Fruit fly (Drosophila melanogaster) whole organism, embryonic: Measurements from ENCODE around the gene SMC1.

Source experiments
- Bgb ChIP-seq: fragments of 200-800 bp; sonication (Bioruptor generic); IDR thresholded peaks from 2 replicates; pipeline ENCODE4 v1.3.6; 2022; ENCODE audit warnings: missing biosample characterization, missing genetic modification characterization; ENCODE audit not compliant: partially characterized antibody
- CG10267 ChIP-seq: fragments of 200-800 bp; sonication (Bioruptor generic); optimal IDR thresholded peaks from 2 replicates; lab custom pipeline; 2018; ENCODE audit warnings: missing biosample characterization, mild to moderate bottlenecking, missing genetic modification characterization, moderate library complexity
- CG10321 ChIP-seq: fragments of 200-800 bp; sonication (Bioruptor generic); IDR thresholded peaks from 2 replicates; pipeline ENCODE4 v1.3.6; 2022; ENCODE audit warnings: missing biosample characterization, missing genetic modification characterization
- CG11398 ChIP-seq: fragments of 200-800 bp; sonication (Bioruptor generic); optimal IDR thresholded peaks from 2 replicates; lab custom pipeline; 2016; ENCODE audit warnings: missing biosample characterization, missing genetic modification characterization
- CG11723 ChIP-seq: fragments of 200-800 bp; sonication (Bioruptor generic); optimal IDR thresholded peaks from 2 replicates; lab custom pipeline; 2017; ENCODE audit warnings: missing biosample characterization, mild to moderate bottlenecking, missing genetic modification characterization
- CG12236 ChIP-seq: fragments of 200-800 bp; sonication (Bioruptor generic); optimal IDR thresholded peaks from 2 replicates; lab custom pipeline; 2016; ENCODE audit warnings: missing biosample characterization, missing genetic modification characterization
- CG14014 ChIP-seq: fragments of 200-800 bp; sonication (Bioruptor generic); IDR thresholded peaks from 2 replicates; pipeline ENCODE4 v1.3.6; 2022; ENCODE audit warnings: missing biosample characterization, missing genetic modification characterization
- CG15479 ChIP-seq: fragments of 200-800 bp; sonication (Bioruptor generic); optimal IDR thresholded peaks from 3 replicates; lab custom pipeline; 2019; ENCODE audit warnings: missing biosample characterization, mild to moderate bottlenecking, missing genetic modification characterization, moderate library complexity
- CG18262 ChIP-seq: fragments of 200-800 bp; optimal IDR thresholded peaks from 3 replicates; lab custom pipeline; 2019; ENCODE audit warnings: missing biosample characterization, mild to moderate bottlenecking, missing genetic modification characterization, moderate library complexity
- CG3065 ChIP-seq: fragments of 200-800 bp; sonication (Bioruptor generic); optimal IDR thresholded peaks from 2 replicates; lab custom pipeline; 2016; ENCODE audit warnings: missing biosample characterization, missing genetic modification characterization
- CG3407 ChIP-seq: fragments of 200-800 bp; sonication (Bioruptor generic); optimal IDR thresholded peaks from 2 replicates; lab custom pipeline; 2018; ENCODE audit warnings: missing biosample characterization, mild to moderate bottlenecking, missing genetic modification characterization
- CG34376 ChIP-seq: fragments of 200-800 bp; sonication (Bioruptor generic); optimal IDR thresholded peaks from 2 replicates; lab custom pipeline; 2018; ENCODE audit warnings: missing biosample characterization, mild to moderate bottlenecking, missing genetic modification characterization
- CG6254 ChIP-seq: fragments of 200-800 bp; sonication (Bioruptor generic); optimal IDR thresholded peaks from 3 replicates; lab custom pipeline; 2017; ENCODE audit warnings: mild to moderate bottlenecking, missing biosample characterization, missing genetic modification reagents, missing genetic modification characterization
- CG6813 ChIP-seq: fragments of 200-800 bp; sonication (Bioruptor generic); optimal IDR thresholded peaks from 2 replicates; lab custom pipeline; 2017; ENCODE audit warnings: missing biosample characterization, missing genetic modification characterization, mild to moderate bottlenecking, moderate library complexity, missing genetic modification reagents
- CG7372 ChIP-seq: fragments of 200-800 bp; sonication (Bioruptor generic); IDR thresholded peaks from 2 replicates; pipeline ENCODE4 v1.3.6; 2022; ENCODE audit warnings: missing biosample characterization, missing genetic modification characterization
- CG8388 ChIP-seq: fragments of 200-800 bp; sonication (Bioruptor generic); optimal IDR thresholded peaks from 2 replicates; lab custom pipeline; 2019; ENCODE audit warnings: missing biosample characterization, mild to moderate bottlenecking, missing genetic modification characterization, moderate library complexity
- CG8765 ChIP-seq: fragments of 200-800 bp; sonication (Bioruptor generic); IDR thresholded peaks from 2 replicates; pipeline ENCODE4 v1.3.6; 2022; ENCODE audit warnings: missing biosample characterization, missing genetic modification characterization
- CG9817 ChIP-seq: fragments of 200-800 bp; sonication (Bioruptor generic); optimal IDR thresholded peaks from 2 replicates; lab custom pipeline; 2018; ENCODE audit warnings: missing biosample characterization, mild to moderate bottlenecking, missing genetic modification characterization, moderate library complexity
- CG9876 ChIP-seq: fragments of 200-800 bp; sonication (Bioruptor generic); optimal IDR thresholded peaks from 2 replicates; lab custom pipeline; 2016; ENCODE audit warnings: missing biosample characterization, missing genetic modification characterization
- CHES-1-like ChIP-seq: fragments of 200-800 bp; sonication (Bioruptor generic); optimal IDR thresholded peaks from 2 replicates; lab custom pipeline; 2016; ENCODE audit warnings: missing biosample characterization, missing genetic modification characterization
- Dip3 ChIP-seq: fragments of 200-800 bp; sonication (Bioruptor generic); optimal IDR thresholded peaks from 3 replicates; lab custom pipeline; 2016; ENCODE audit warnings: missing biosample characterization, missing genetic modification characterization
- Dll ChIP-seq: fragments of 200-800 bp; sonication (Bioruptor generic); IDR thresholded peaks from 4 replicates; pipeline ENCODE4 v1.3.6; 2022; ENCODE audit warnings: missing biosample characterization, missing genetic modification characterization; ENCODE audit not compliant: partially characterized antibody
- Doc3 ChIP-seq: fragments of 200-800 bp; sonication (Bioruptor generic); IDR thresholded peaks from 3 replicates; pipeline ENCODE4 v1.3.6; 2022; ENCODE audit warnings: missing biosample characterization, missing genetic modification characterization; ENCODE audit not compliant: partially characterized antibody
- Dp ChIP-seq: fragments of 200-800 bp; sonication (Bioruptor generic); optimal IDR thresholded peaks from 2 replicates; lab custom pipeline; 2018; ENCODE audit warnings: missing biosample characterization, mild to moderate bottlenecking, missing genetic modification characterization, moderate library complexity
- ERR ChIP-seq: fragments of 200-800 bp; sonication (Bioruptor generic); optimal IDR thresholded peaks from 2 replicates; lab custom pipeline; 2016; ENCODE audit warnings: missing biosample characterization, missing genetic modification characterization
- HLH54F ChIP-seq: fragments of 200-800 bp; sonication (Bioruptor generic); optimal IDR thresholded peaks from 3 replicates; lab custom pipeline; 2016; ENCODE audit warnings: missing biosample characterization, missing genetic modification characterization
- Hey ChIP-seq: fragments of 200-800 bp; sonication (Bioruptor generic); optimal IDR thresholded peaks from 3 replicates; lab custom pipeline; 2018; ENCODE audit warnings: missing biosample characterization, mild to moderate bottlenecking, missing genetic modification characterization
- Hmx ChIP-seq: fragments of 200-800 bp; sonication (Bioruptor generic); optimal IDR thresholded peaks from 2 replicates; lab custom pipeline; 2016; ENCODE audit warnings: missing biosample characterization, missing genetic modification characterization
- Lhr ChIP-seq: fragments of 200-800 bp; sonication (Bioruptor generic); optimal IDR thresholded peaks from 3 replicates; lab custom pipeline; 2017; ENCODE audit warnings: mild to moderate bottlenecking, missing biosample characterization, missing genetic modification reagents, missing genetic modification characterization
- Lpt ChIP-seq: fragments of >200 bp; optimal IDR thresholded peaks from 2 replicates; lab custom pipeline; 2018; ENCODE audit warnings: missing biosample characterization, missing genetic modification characterization
- Neu2 ChIP-seq: fragments of 200-800 bp; sonication (Bioruptor generic); optimal IDR thresholded peaks from 3 replicates; lab custom pipeline; 2016; ENCODE audit warnings: missing biosample characterization, missing genetic modification characterization, borderline replicate concordance
- Side ChIP-seq: fragments of 200-800 bp; sonication (Bioruptor generic); optimal IDR thresholded peaks from 2 replicates; lab custom pipeline; 2016; ENCODE audit warnings: missing biosample characterization, missing genetic modification characterization
- Ssrp ChIP-seq: fragments of 200-800 bp; sonication (Bioruptor generic); optimal IDR thresholded peaks from 2 replicates; lab custom pipeline; 2018; ENCODE audit warnings: missing biosample characterization, mild to moderate bottlenecking, missing genetic modification characterization, moderate library complexity
- ash1 ChIP-seq: fragments of 200-800 bp; sonication (Bioruptor generic); optimal IDR thresholded peaks from 2 replicates; lab custom pipeline; 2018; ENCODE audit warnings: missing biosample characterization, mild to moderate bottlenecking, missing genetic modification characterization
- dimm ChIP-seq: fragments of 200-800 bp; sonication (Bioruptor generic); IDR thresholded peaks from 2 replicates; pipeline ENCODE4 v1.3.6; 2022; ENCODE audit warnings: missing biosample characterization, missing genetic modification characterization
- eve ChIP-seq, 2 experiments: fragments of >200 bp; optimal IDR thresholded peaks; 2 replicates each; lab custom pipeline; 2017; ENCODE audit warnings: missing biosample characterization in 2 of 2, missing genetic modification characterization in 2 of 2
- ftz-f1 ChIP-seq: fragments of 200-800 bp; sonication (Bioruptor generic); optimal IDR thresholded peaks from 2 replicates; lab custom pipeline; 2016; ENCODE audit warnings: missing biosample characterization, missing genetic modification characterization
- gro ChIP-seq: fragments of 200-800 bp; sonication (Bioruptor generic); optimal IDR thresholded peaks from 2 replicates; lab custom pipeline; 2016; ENCODE audit warnings: missing biosample characterization, missing genetic modification characterization
- inv ChIP-seq: fragments of 200-800 bp; sonication (Bioruptor generic); IDR thresholded peaks from 2 replicates; pipeline ENCODE4 v1.3.6; 2022; ENCODE audit warnings: missing biosample characterization, missing genetic modification characterization; ENCODE audit not compliant: partially characterized antibody
- ken ChIP-seq: fragments of 200-800 bp; sonication (Bioruptor generic); IDR thresholded peaks from 3 replicates; pipeline ENCODE4 v1.3.6; 2022; ENCODE audit warnings: missing biosample characterization, missing genetic modification characterization
- klu ChIP-seq: fragments of 200-800 bp; sonication (Bioruptor generic); IDR thresholded peaks from 2 replicates; pipeline ENCODE4 v1.3.6; 2022; ENCODE audit warnings: missing biosample characterization, missing genetic modification characterization
- mld ChIP-seq: fragments of 200-800 bp; sonication (Bioruptor generic); IDR thresholded peaks from 3 replicates; pipeline ENCODE4 v1.3.6; 2022; ENCODE audit warnings: missing biosample characterization, missing genetic modification characterization; ENCODE audit not compliant: partially characterized antibody
- nerfin-1 ChIP-seq: fragments of 200-800 bp; sonication (Bioruptor generic); optimal IDR thresholded peaks from 3 replicates; lab custom pipeline; 2019; ENCODE audit warnings: missing biosample characterization, mild to moderate bottlenecking, missing genetic modification characterization, moderate library complexity
- odd ChIP-seq: fragments of 200-800 bp; sonication (Bioruptor generic); optimal IDR thresholded peaks from 2 replicates; lab custom pipeline; 2017; ENCODE audit warnings: missing biosample characterization, mild to moderate bottlenecking, missing genetic modification characterization
- peb ChIP-seq: fragments of 200-800 bp; sonication (Bioruptor generic); IDR thresholded peaks from 2 replicates; pipeline ENCODE4 v1.3.6; 2022; ENCODE audit warnings: missing biosample characterization, missing genetic modification characterization
- prd ChIP-seq, 3 experiments: fragments of >200 bp in 2 of 3; fragments of 200-800 bp in 1 of 3; sonication (Bioruptor generic) in 1 of 3; optimal IDR thresholded peaks in 2 of 3; IDR thresholded peaks in 1 of 3; 2 replicates in 2 of 3; 3 replicates in 1 of 3; pipeline versions ENCODE4 v1.3.6 to Lab custom; 2017 to 2022; ENCODE audit warnings: missing biosample characterization in 1 of 3, missing genetic modification characterization in 1 of 3
- seq ChIP-seq: fragments of 200-800 bp; sonication (Bioruptor generic); IDR thresholded peaks from 2 replicates; pipeline ENCODE4 v1.3.6; 2022; ENCODE audit warnings: missing biosample characterization, missing genetic modification characterization
- twi ChIP-seq: fragments of 200-800 bp; optimal IDR thresholded peaks from 2 replicates; lab custom pipeline; 2019; ENCODE audit warnings: missing biosample characterization, mild to moderate bottlenecking, missing genetic modification characterization, moderate library complexity
- yki ChIP-seq: fragments of >200 bp; optimal IDR thresholded peaks from 3 replicates; lab custom pipeline; 2018

SMC1 gene

dm6 chr3R:24051459-24052165 lies 6.5 kb upstream of the SMC1 start (continued):
- no peak for TF ChIP-seq seq (GFP tag; lab: Robert Waterston, UW)
- TF ChIP-seq yki (lab: Kevin White, UChicago), result no peak
- TF ChIP-seq Hmx (GFP tag; lab: Kevin White, UChicago), result no peak
- TF ChIP-seq mld (GFP tag; lab: Robert Waterston, UW), result no peak
- TF ChIP-seq peb (GFP tag; lab: Robert Waterston, UW), result no peak
- peak; percentile 39; the same call in 1 of the 2 replicates for TF ChIP-seq Bgb (GFP tag; lab: Robert Waterston, UW)
- TF ChIP-seq odd (GFP tag; lab: Kevin White, UChicago), result no peak
- no peak for TF ChIP-seq Ssrp (tag; lab: Kevin White, UChicago)
- no peak for TF ChIP-seq CG12236 (GFP tag; lab: Kevin White, UChicago)
- no peak for TF ChIP-seq CG11723 (GFP tag; lab: Kevin White, UChicago)
- TF ChIP-seq gro, result peak; percentile 9
- TF ChIP-seq CG10321 (GFP tag; lab: Robert Waterston, UW), result no peak
- no peak for TF ChIP-seq CG11398 (GFP tag; lab: Kevin White, UChicago)
- TF ChIP-seq twi (tag; lab: Kevin White, UChicago), result no peak
- no peak for TF ChIP-seq nerfin-1
- TF ChIP-seq Doc3 (GFP tag; lab: Robert Waterston, UW), result no peak
- TF ChIP-seq CG14014 (GFP tag; lab: Robert Waterston, UW), result peak; percentile 30; the same call in 1 of the 2 replicates
- TF ChIP-seq Hey, result no peak
- no peak for TF ChIP-seq CG6813 (GFP tag; lab: Kevin White, UChicago)
- TF ChIP-seq CG15479 (GFP tag; lab: Kevin White, UChicago), result no peak
- TF ChIP-seq CG3407, result no peak
- no peak for TF ChIP-seq Neu2 (GFP tag; lab: Kevin White, UChicago)
- 0 out of 3 replicates have a peak, but pooled peaks have one; percentile 22 for TF ChIP-seq ken (GFP tag; lab: Robert Waterston, UW)
- no peak for TF ChIP-seq eve (GFP tag; optimal IDR thresholded peaks at IDR 0.05; lab: Kevin White, UChicago)
- TF ChIP-seq CG18262 (tag; lab: Kevin White, UChicago), result no peak
- no peak for TF ChIP-seq klu (GFP tag; lab: Robert Waterston, UW)
- no peak for TF ChIP-seq CG7372 (GFP tag; lab: Robert Waterston, UW)
- peak; percentile 23 for TF ChIP-seq CG9817 (tag; lab: Kevin White, UChicago)
- TF ChIP-seq dimm (GFP tag; lab: Robert Waterston, UW), result no peak
- TF ChIP-seq CG8388, result no peak
- TF ChIP-seq Side (GFP tag; lab: Kevin White, UChicago), result no peak
- TF ChIP-seq CG3065, result no peak
- TF ChIP-seq CG10267 (tag; lab: Kevin White, UChicago), result no peak
- TF ChIP-seq HLH54F (GFP tag; lab: Kevin White, UChicago), result no peak
- TF ChIP-seq ERR (GFP tag; lab: Kevin White, UChicago), result peak; percentile 40
- TF ChIP-seq CG34376 (GFP tag; lab: Kevin White, UChicago), result peak; percentile 73
- TF ChIP-seq CHES-1-like (GFP tag; lab: Kevin White, UChicago), result no peak
- no peak for TF ChIP-seq Lhr (GFP tag; lab: Kevin White, UChicago)
- peak; percentile 13 for TF ChIP-seq ftz-f1
- no peak for TF ChIP-seq Dip3 (GFP tag; lab: Kevin White, UChicago)
- TF ChIP-seq prd (optimal IDR thresholded peaks at IDR 0.05; lab: Kevin White, UChicago), result no peak
- TF ChIP-seq prd (GFP tag; IDR thresholded peaks at IDR 0.05; lab: Robert Waterston, UW), result no peak; the same call in 2 of the 3 replicates
- no peak for TF ChIP-seq CG8765 (GFP tag; lab: Robert Waterston, UW)
- no peak for TF ChIP-seq Dp (GFP tag; lab: Kevin White, UChicago)
- no peak for TF ChIP-seq Lpt (GFP tag; lab: Kevin White, UChicago)
- 0 out of 4 replicates have a peak, but pooled peaks have one; percentile 26 for TF ChIP-seq Dll (GFP tag; lab: Robert Waterston, UW)
- no peak for TF ChIP-seq CG6254 (GFP tag; lab: Kevin White, UChicago)
- TF ChIP-seq inv (GFP tag; lab: Robert Waterston, UW), result no peak
- TF ChIP-seq CG9876 (GFP tag; lab: Kevin White, UChicago), result no peak
- no peak for TF ChIP-seq ash1 (GFP tag; lab: Kevin White, UChicago)
